Worm (Caenorhabditis elegans) whole organism, L3 larva: ENCODE data around the gene srw-62.

Experiments used
- R02D3.7 ChIP-seq: fragments of 150-350 bp; optimal IDR thresholded peaks from 2 replicates; lab custom pipeline; 2014; ENCODE audit warnings: missing biosample characterization, missing genetic modification characterization
- ZK546.5 ChIP-seq: sonication (generic microtip); optimal IDR thresholded peaks from 2 replicates; lab custom pipeline; 2017; ENCODE audit warnings: missing biosample characterization, missing genetic modification characterization
- ama-1 ChIP-seq: fragments of 150-350 bp; optimal IDR thresholded peaks from 2 replicates; lab custom pipeline; 2018
- ceh-28 ChIP-seq: fragments of 150-350 bp; optimal IDR thresholded peaks from 2 replicates; lab custom pipeline; 2014; ENCODE audit warnings: missing biosample characterization, missing genetic modification reagents, missing genetic modification characterization
- ceh-82 ChIP-seq: fragments of 150-350 bp; optimal IDR thresholded peaks from 2 replicates; lab custom pipeline; 2014; ENCODE audit warnings: missing biosample characterization, missing genetic modification characterization
- egl-5 ChIP-seq: fragments of 150-350 bp; optimal IDR thresholded peaks from 2 replicates; lab custom pipeline; 2017; ENCODE audit warnings: missing biosample characterization, missing genetic modification reagents, missing genetic modification characterization, inconsistent platforms
- elt-1 ChIP-seq: fragments of 150-350 bp; optimal IDR thresholded peaks from 2 replicates; lab custom pipeline; 2014; ENCODE audit warnings: missing biosample characterization, missing genetic modification characterization
- elt-3 ChIP-seq, 3 experiments: fragments of 150-350 bp in 1 of 3; sonication (generic microtip) in 2 of 3; optimal IDR thresholded peaks; 2 replicates in 2 of 3; 4 replicates in 1 of 3; lab custom pipeline; 2014 to 2017; ENCODE audit warnings: missing biosample characterization in 3 of 3, missing genetic modification characterization in 3 of 3
- fos-1 ChIP-seq: fragments of 150-350 bp; optimal IDR thresholded peaks from 2 replicates; lab custom pipeline; 2014; ENCODE audit warnings: missing biosample characterization, missing genetic modification characterization
- hmg-11 ChIP-seq: sonication (generic microtip); optimal IDR thresholded peaks from 2 replicates; lab custom pipeline; 2016; ENCODE audit warnings: missing genetic modification characterization, missing compliant biosample characterization
- jun-1 ChIP-seq: fragments of 150-350 bp; optimal IDR thresholded peaks from 2 replicates; lab custom pipeline; 2014; ENCODE audit warnings: missing biosample characterization, missing genetic modification reagents, missing genetic modification characterization
- lin-15B ChIP-seq: fragments of 150-350 bp; optimal IDR thresholded peaks from 2 replicates; lab custom pipeline; 2014; ENCODE audit warnings: missing biosample characterization, missing genetic modification characterization
- lin-39 ChIP-seq: fragments of 150-350 bp; optimal IDR thresholded peaks from 2 replicates; lab custom pipeline; 2018; ENCODE audit warnings: missing biosample characterization, missing genetic modification reagents, missing genetic modification characterization
- lsy-12 ChIP-seq: sonication (generic microtip); optimal IDR thresholded peaks from 2 replicates; lab custom pipeline; 2016; ENCODE audit warnings: mild to moderate bottlenecking, missing genetic modification characterization, missing compliant biosample characterization
- mdl-1 ChIP-seq: fragments of 150-350 bp; optimal IDR thresholded peaks from 2 replicates; lab custom pipeline; 2014; ENCODE audit warnings: missing biosample characterization, missing genetic modification characterization
- mml-1 ChIP-seq: fragments of 150-350 bp; sonication (generic microtip); optimal IDR thresholded peaks from 3 replicates; lab custom pipeline; 2014; ENCODE audit warnings: missing biosample characterization, missing genetic modification characterization
- nfya-1 ChIP-seq: sonication (generic microtip); optimal IDR thresholded peaks from 2 replicates; lab custom pipeline; 2017; ENCODE audit warnings: missing genetic modification characterization, mild to moderate bottlenecking, missing compliant biosample characterization, antibody characterized with exemption, moderate library complexity; ENCODE audit not compliant: insufficient read depth
- nhr-11 ChIP-seq: fragments of 150-350 bp; optimal IDR thresholded peaks from 2 replicates; lab custom pipeline; 2014; ENCODE audit warnings: missing biosample characterization, missing genetic modification characterization
- nhr-23 ChIP-seq: fragments of 150-350 bp; optimal IDR thresholded peaks from 2 replicates; lab custom pipeline; 2014; ENCODE audit warnings: missing biosample characterization, missing genetic modification reagents, missing genetic modification characterization
- nhr-237 ChIP-seq: fragments of 150-350 bp; optimal IDR thresholded peaks from 2 replicates; lab custom pipeline; 2014; ENCODE audit warnings: missing biosample characterization, missing genetic modification characterization
- nhr-25 ChIP-seq: sonication (generic microtip); optimal IDR thresholded peaks from 2 replicates; lab custom pipeline; 2017; ENCODE audit warnings: missing biosample characterization, missing genetic modification characterization
- nhr-28 ChIP-seq: fragments of 150-350 bp; optimal IDR thresholded peaks from 2 replicates; lab custom pipeline; 2014; ENCODE audit warnings: missing biosample characterization, missing genetic modification characterization
- nhr-43 ChIP-seq: sonication (generic microtip); optimal IDR thresholded peaks from 2 replicates; lab custom pipeline; 2016; ENCODE audit warnings: mild to moderate bottlenecking, missing genetic modification characterization, missing compliant biosample characterization; ENCODE audit not compliant: poor library complexity, severe bottlenecking
- nhr-76 ChIP-seq: fragments of 150-350 bp; sonication (generic microtip); optimal IDR thresholded peaks from 5 replicates; lab custom pipeline; 2014; ENCODE audit warnings: missing biosample characterization, missing genetic modification characterization
- nhr-77 ChIP-seq: fragments of 150-350 bp; optimal IDR thresholded peaks from 2 replicates; lab custom pipeline; 2014; ENCODE audit warnings: missing biosample characterization, missing genetic modification characterization
- pha-4 ChIP-seq: fragments of 150-350 bp; optimal IDR thresholded peaks from 2 replicates; lab custom pipeline; 2014; ENCODE audit warnings: missing biosample characterization, missing genetic modification reagents, missing genetic modification characterization
- pqm-1 ChIP-seq: fragments of 150-350 bp; optimal IDR thresholded peaks from 2 replicates; lab custom pipeline; 2017; ENCODE audit warnings: missing biosample characterization, missing genetic modification characterization, inconsistent platforms
- sea-2 ChIP-seq: fragments of 150-350 bp; sonication (generic microtip); optimal IDR thresholded peaks from 4 replicates; lab custom pipeline; 2014; ENCODE audit warnings: missing biosample characterization, missing genetic modification reagents, missing genetic modification characterization
- snpc-4 ChIP-seq: fragments of 150-350 bp; optimal IDR thresholded peaks from 2 replicates; lab custom pipeline; 2014; ENCODE audit warnings: missing biosample characterization, missing genetic modification characterization
- tbx-2 ChIP-seq: sonication (generic microtip); optimal IDR thresholded peaks from 2 replicates; lab custom pipeline; 2016; ENCODE audit warnings: mild to moderate bottlenecking, missing genetic modification characterization, missing compliant biosample characterization
- zag-1 ChIP-seq: fragments of 150-350 bp; optimal IDR thresholded peaks from 2 replicates; lab custom pipeline; 2014; ENCODE audit warnings: missing biosample characterization, missing genetic modification characterization
- ztf-11 ChIP-seq: fragments of 150-350 bp; optimal IDR thresholded peaks from 2 replicates; lab custom pipeline; 2014; ENCODE audit warnings: missing biosample characterization, missing genetic modification characterization

Gene srw-62

ce11 chrII:7781102-7781616 lies 44.0 kb upstream of the srw-62 start, which contains the start of the genes snpc-1.1 and spdl-1:
TSS of gene snpc-1.1 (minus strand) at chrII:7781301.
TSS of gene spdl-1 (plus strand) at chrII:7781566.
- peak; percentile 14 for TF ChIP-seq hmg-11 (tag; lab: Kevin White, UChicago)
- peak; percentile 48 for TF ChIP-seq nfya-1 (tag; lab: Kevin White, UChicago)
- peak; percentile 57 for TF ChIP-seq lin-15B (tag; lab: Kevin White, UChicago)
- no peak for TF ChIP-seq nhr-11 (tag; lab: Kevin White, UChicago)
- TF ChIP-seq nhr-28 = no peak
- TF ChIP-seq lin-39 (tag; lab: Kevin White, UChicago) = no peak
- peak; percentile 51 for TF ChIP-seq pha-4 (tag; lab: Kevin White, UChicago)

- no peak for TF ChIP-seq pqm-1 (tag; lab: Kevin White, UChicago)
- TF ChIP-seq R02D3.7 (tag; lab: Kevin White, UChicago) = no peak
- no peak for TF ChIP-seq nhr-237 (tag; lab: Kevin White, UChicago)
- no peak for TF ChIP-seq nhr-76 (tag; lab: Kevin White, UChicago)
- no peak for TF ChIP-seq lin-15B (tag; lab: Kevin White, UChicago)
- no peak for TF ChIP-seq ama-1 (lab: Kevin White, UChicago)
Measured at ce11 chrII:7783467-7783959, 41.7 kb upstream of the srw-62 start, which contains the start of gene skr-17. TSS of gene skr-17 (plus strand) at chrII:7783517.

ce11 chrII:7789605-7790004 lies 35.6 kb upstream of the srw-62 start:
- TF ChIP-seq jun-1 = no peak
- TF ChIP-seq lin-39 (tag; lab: Kevin White, UChicago) = no peak
- peak; percentile 60 for TF ChIP-seq nhr-25 (tag; lab: Kevin White, UChicago)
- peak; percentile 17 for TF ChIP-seq ceh-28 (tag; lab: Kevin White, UChicago)
- peak; percentile 58 for TF ChIP-seq nhr-23 (tag; lab: Kevin White, UChicago)
- peak; percentile 59 for TF ChIP-seq elt-1 (tag; lab: Kevin White, UChicago)
- TF ChIP-seq egl-5 (tag; lab: Kevin White, UChicago) = no peak

- TF ChIP-seq fos-1 (tag; lab: Kevin White, UChicago) (no peak), hmg-11 (tag; lab: Kevin White, UChicago) (no peak), nhr-237 (tag; lab: Kevin White, UChicago) (no peak), elt-3 (tag; optimal IDR thresholded peaks at IDR 0.05; lab: Kevin White, UChicago) (peak in 1 of 3 experiments; percentile 50), nhr-23 (tag; lab: Kevin White, UChicago) (peak; percentile 60), lsy-12 (tag; lab: Kevin White, UChicago) (no peak), nhr-43 (tag; lab: Kevin White, UChicago) (no peak), nhr-25 (tag; lab: Kevin White, UChicago) (peak; percentile 74), ztf-11 (tag; lab: Kevin White, UChicago) (no peak), mml-1 (tag; lab: Kevin White, UChicago) (no peak), ama-1 (lab: Kevin White, UChicago) (peak; percentile 79)
Measured at ce11 chrII:7790324-7790898, 34.8 kb upstream of the srw-62 start, which contains the start of gene srlf-1. TSS of gene srlf-1 (plus strand) at chrII:7790591.

ce11 chrII:7791408-7792050 lies 33.7 kb upstream of the srw-62 start:
- TF ChIP-seq nhr-28 (no peak), ceh-28 (tag; lab: Kevin White, UChicago) (peak; percentile 20), mdl-1 (tag; lab: Kevin White, UChicago) (no peak), lin-39 (tag; lab: Kevin White, UChicago) (no peak), pha-4 (tag; lab: Kevin White, UChicago) (peak; percentile 41), nhr-76 (tag; lab: Kevin White, UChicago) (no peak), snpc-4 (tag; lab: Kevin White, UChicago) (no peak), R02D3.7 (tag; lab: Kevin White, UChicago) (peak; percentile 18), fos-1 (tag; lab: Kevin White, UChicago) (no peak), ZK546.5 (no peak), nhr-23 (tag; lab: Kevin White, UChicago) (peak; percentile 67), elt-3 (tag; optimal IDR thresholded peaks at IDR 0.05; lab: Kevin White, UChicago) (no peak), zag-1 (tag; lab: Kevin White, UChicago) (no peak), mml-1 (tag; lab: Kevin White, UChicago) (no peak), nhr-237 (tag; lab: Kevin White, UChicago) (no peak), nhr-43 (tag; lab: Kevin White, UChicago) (peak; percentile 10), ceh-82 (peak; percentile 6), sea-2 (GFP tag; lab: Kevin White, UChicago) (no peak), nhr-77 (tag; lab: Kevin White, UChicago) (no peak), tbx-2 (tag; lab: Kevin White, UChicago) (no peak)
